Fruit fly (Drosophila melanogaster) whole organism, embryonic: ENCODE measurements around the gene Zpr1.
A peak's percentile ranks its signal among the peaks of the same experiment; 100 is the strongest.

Experiments used
- Bgb ChIP-seq: fragments of 200-800 bp; sonication (Bioruptor generic); IDR thresholded peaks from 2 replicates; pipeline ENCODE4 v1.3.6; 2022; ENCODE audit warnings: missing biosample characterization, missing genetic modification characterization; ENCODE audit not compliant: partially characterized antibody
- CG10543 ChIP-seq: fragments of 200-800 bp; sonication (Bioruptor generic); optimal IDR thresholded peaks from 3 replicates; lab custom pipeline; 2017; ENCODE audit warnings: missing biosample characterization, mild to moderate bottlenecking, missing genetic modification characterization, moderate library complexity
- CG11560 ChIP-seq: fragments of 200-800 bp; sonication (Bioruptor generic); IDR thresholded peaks from 3 replicates; pipeline ENCODE4 v1.3.6; 2022; ENCODE audit warnings: missing biosample characterization, missing genetic modification characterization
- CG11696 ChIP-seq: fragments of 200-800 bp; sonication (Bioruptor generic); IDR thresholded peaks from 2 replicates; pipeline ENCODE4 v1.3.6; 2022; ENCODE audit warnings: missing biosample characterization, missing genetic modification characterization
- CG12155 ChIP-seq: fragments of 200-800 bp; sonication (Bioruptor generic); optimal IDR thresholded peaks from 3 replicates; lab custom pipeline; 2016; ENCODE audit warnings: missing biosample characterization, missing genetic modification characterization
- CG13894 ChIP-seq: fragments of 200-800 bp; sonication (Bioruptor generic); optimal IDR thresholded peaks from 3 replicates; lab custom pipeline; 2018; ENCODE audit warnings: missing biosample characterization, mild to moderate bottlenecking, missing genetic modification characterization, moderate library complexity
- CG15269 ChIP-seq: fragments of 200-800 bp; sonication (Bioruptor generic); optimal IDR thresholded peaks from 2 replicates; lab custom pipeline; 2018; ENCODE audit warnings: missing biosample characterization, mild to moderate bottlenecking, missing genetic modification characterization, moderate library complexity
- CG15514 ChIP-seq: fragments of 200-800 bp; sonication (Bioruptor generic); optimal IDR thresholded peaks from 3 replicates; lab custom pipeline; 2017; ENCODE audit warnings: missing biosample characterization, missing genetic modification characterization, mild to moderate bottlenecking, moderate library complexity, missing genetic modification reagents
- CG16863 ChIP-seq: fragments of 200-800 bp; sonication (Bioruptor generic); optimal IDR thresholded peaks from 3 replicates; lab custom pipeline; 2016; ENCODE audit warnings: missing biosample characterization, missing genetic modification characterization
- CG17802 ChIP-seq: fragments of 200-800 bp; sonication (Bioruptor generic); optimal IDR thresholded peaks from 2 replicates; lab custom pipeline; 2018; ENCODE audit warnings: missing biosample characterization, mild to moderate bottlenecking, missing genetic modification characterization, moderate library complexity
- CG2116 ChIP-seq: fragments of 200-800 bp; sonication (Bioruptor generic); optimal IDR thresholded peaks from 3 replicates; lab custom pipeline; 2018; ENCODE audit warnings: missing biosample characterization, mild to moderate bottlenecking, missing genetic modification characterization
- CG2129 ChIP-seq: fragments of 200-800 bp; sonication (Bioruptor generic); IDR thresholded peaks from 2 replicates; pipeline ENCODE4 v1.3.6; 2022; ENCODE audit warnings: missing biosample characterization, missing genetic modification characterization; ENCODE audit not compliant: partially characterized antibody
- CG3065 ChIP-seq: fragments of 200-800 bp; sonication (Bioruptor generic); optimal IDR thresholded peaks from 2 replicates; lab custom pipeline; 2016; ENCODE audit warnings: missing biosample characterization, missing genetic modification characterization
- CG32532 ChIP-seq: fragments of 200-800 bp; sonication (Bioruptor generic); IDR thresholded peaks from 2 replicates; pipeline ENCODE4 v1.3.6; 2022; ENCODE audit warnings: missing biosample characterization, missing genetic modification characterization
- CG3847 ChIP-seq: fragments of 200-800 bp; sonication (Bioruptor generic); IDR thresholded peaks from 2 replicates; pipeline ENCODE4 v1.3.6; 2022; ENCODE audit warnings: missing biosample characterization, missing genetic modification characterization
- CG4282 ChIP-seq: fragments of 200-800 bp; sonication (Bioruptor generic); optimal IDR thresholded peaks from 2 replicates; lab custom pipeline; 2016; ENCODE audit warnings: missing biosample characterization, missing genetic modification characterization
- CG4328 ChIP-seq: fragments of 200-800 bp; sonication (Bioruptor generic); optimal IDR thresholded peaks from 3 replicates; lab custom pipeline; 2017; ENCODE audit warnings: missing biosample characterization, missing genetic modification reagents, missing genetic modification characterization
- CG4424 ChIP-seq: fragments of 200-800 bp; sonication (Bioruptor generic); optimal IDR thresholded peaks from 3 replicates; lab custom pipeline; 2016; ENCODE audit warnings: missing biosample characterization, missing genetic modification characterization
- CG6765 ChIP-seq: fragments of 200-800 bp; sonication (Bioruptor generic); optimal IDR thresholded peaks from 3 replicates; lab custom pipeline; 2017; ENCODE audit warnings: missing biosample characterization, mild to moderate bottlenecking, missing genetic modification characterization
- CG6854 ChIP-seq: fragments of 200-800 bp; sonication (Bioruptor generic); optimal IDR thresholded peaks from 3 replicates; lab custom pipeline; 2017; ENCODE audit warnings: missing biosample characterization, mild to moderate bottlenecking, missing genetic modification characterization
- CG9932 ChIP-seq: fragments of 200-800 bp; sonication (Bioruptor generic); IDR thresholded peaks from 2 replicates; pipeline ENCODE4 v1.3.6; 2022; ENCODE audit warnings: missing biosample characterization, missing genetic modification characterization
- Dp ChIP-seq: fragments of 200-800 bp; sonication (Bioruptor generic); optimal IDR thresholded peaks from 2 replicates; lab custom pipeline; 2018; ENCODE audit warnings: missing biosample characterization, mild to moderate bottlenecking, missing genetic modification characterization, moderate library complexity
- Dref ChIP-seq: fragments of 200-800 bp; sonication (Bioruptor generic); IDR thresholded peaks from 2 replicates; pipeline ENCODE4 v1.3.6; 2022; ENCODE audit warnings: missing biosample characterization, missing genetic modification characterization
- E2f2 ChIP-seq: fragments of 200-800 bp; sonication (Bioruptor generic); IDR thresholded peaks from 2 replicates; pipeline ENCODE4 v1.3.6; 2022; ENCODE audit warnings: missing biosample characterization, missing genetic modification characterization
- Eip74EF ChIP-seq, 2 experiments: fragments of 200-800 bp in 1 of 2; fragments of >200 bp in 1 of 2; sonication (Bioruptor generic) in 1 of 2; optimal IDR thresholded peaks; 2 replicates each; lab custom pipeline; 2017 to 2019; ENCODE audit warnings: missing biosample characterization in 2 of 2, missing genetic modification characterization in 2 of 2, mild to moderate bottlenecking in 1 of 2, moderate library complexity in 1 of 2
- Fer1 ChIP-seq: fragments of 200-800 bp; sonication (Bioruptor generic); optimal IDR thresholded peaks from 2 replicates; lab custom pipeline; 2017; ENCODE audit warnings: missing biosample characterization, mild to moderate bottlenecking, missing genetic modification characterization
- Max ChIP-seq: fragments of 200-800 bp; sonication (Bioruptor generic); optimal IDR thresholded peaks from 2 replicates; lab custom pipeline; 2016; ENCODE audit warnings: missing biosample characterization, mild to moderate bottlenecking, missing genetic modification characterization
- Oaz ChIP-seq: fragments of 200-800 bp; sonication (Bioruptor generic); IDR thresholded peaks from 2 replicates; pipeline ENCODE4 v1.3.6; 2022; ENCODE audit warnings: missing biosample characterization, missing genetic modification characterization
- Scr ChIP-seq: fragments of 200-800 bp; sonication (Bioruptor generic); IDR thresholded peaks from 2 replicates; pipeline ENCODE4 v1.3.6; 2022; ENCODE audit warnings: missing biosample characterization, missing genetic modification characterization; ENCODE audit not compliant: partially characterized antibody
- Sry-δ ChIP-seq: fragments of 200-800 bp; sonication (Bioruptor generic); optimal IDR thresholded peaks from 2 replicates; lab custom pipeline; 2016; ENCODE audit warnings: missing biosample characterization, missing genetic modification characterization
- az2 ChIP-seq: fragments of 200-800 bp; sonication (Bioruptor generic); optimal IDR thresholded peaks from 3 replicates; lab custom pipeline; 2016; ENCODE audit warnings: missing biosample characterization, missing genetic modification characterization
- bbx ChIP-seq: fragments of 200-800 bp; sonication (Bioruptor generic); IDR thresholded peaks from 2 replicates; pipeline ENCODE4 v1.3.6; 2022; ENCODE audit warnings: missing biosample characterization, missing genetic modification characterization; ENCODE audit not compliant: partially characterized antibody
- bigmax ChIP-seq: fragments of 200-800 bp; sonication (Bioruptor generic); optimal IDR thresholded peaks from 2 replicates; lab custom pipeline; 2018; ENCODE audit warnings: missing biosample characterization, mild to moderate bottlenecking, missing genetic modification characterization
- caup ChIP-seq: fragments of 200-800 bp; sonication (Bioruptor generic); optimal IDR thresholded peaks from 3 replicates; lab custom pipeline; 2017; ENCODE audit warnings: missing biosample characterization, mild to moderate bottlenecking, missing genetic modification characterization, moderate library complexity; ENCODE audit not compliant: severe bottlenecking
- cg ChIP-seq: fragments of 200-800 bp; sonication (Bioruptor generic); optimal IDR thresholded peaks from 3 replicates; lab custom pipeline; 2019; ENCODE audit warnings: missing biosample characterization, mild to moderate bottlenecking, missing genetic modification characterization, moderate library complexity
- danr ChIP-seq: fragments of 200-800 bp; sonication (Bioruptor generic); IDR thresholded peaks from 2 replicates; pipeline ENCODE4 v1.3.6; 2022; ENCODE audit warnings: missing biosample characterization, missing genetic modification characterization
- dysf ChIP-seq: fragments of 200-800 bp; sonication (Bioruptor generic); IDR thresholded peaks from 3 replicates; pipeline ENCODE4 v1.3.6; 2022; ENCODE audit warnings: missing biosample characterization, missing genetic modification characterization
- gro ChIP-seq: fragments of 200-800 bp; sonication (Bioruptor generic); optimal IDR thresholded peaks from 2 replicates; lab custom pipeline; 2016; ENCODE audit warnings: missing biosample characterization, missing genetic modification characterization
- her ChIP-seq: fragments of 200-800 bp; sonication (Bioruptor generic); optimal IDR thresholded peaks from 2 replicates; lab custom pipeline; 2016; ENCODE audit warnings: missing biosample characterization, missing genetic modification characterization
- insv ChIP-seq, 2 experiments: fragments of 200-800 bp; sonication (Bioruptor generic); optimal IDR thresholded peaks; 3 replicates each; lab custom pipeline; 2016 to 2018; ENCODE audit warnings: missing biosample characterization in 2 of 2, missing genetic modification characterization in 2 of 2
- knrl ChIP-seq: fragments of 200-800 bp; sonication (Bioruptor generic); IDR thresholded peaks from 3 replicates; pipeline ENCODE4 v1.3.6; 2022; ENCODE audit warnings: missing biosample characterization, missing genetic modification characterization; ENCODE audit not compliant: partially characterized antibody
- nau ChIP-seq: fragments of 200-800 bp; sonication (Bioruptor generic); optimal IDR thresholded peaks from 3 replicates; lab custom pipeline; 2017; ENCODE audit warnings: missing biosample characterization, mild to moderate bottlenecking, missing genetic modification characterization, missing genetic modification reagents
- odd ChIP-seq: fragments of 200-800 bp; sonication (Bioruptor generic); optimal IDR thresholded peaks from 2 replicates; lab custom pipeline; 2017; ENCODE audit warnings: missing biosample characterization, mild to moderate bottlenecking, missing genetic modification characterization
- run ChIP-seq: fragments of 200-800 bp; sonication (Bioruptor generic); optimal IDR thresholded peaks from 3 replicates; lab custom pipeline; 2018; ENCODE audit warnings: missing biosample characterization, mild to moderate bottlenecking, missing genetic modification characterization
- sc ChIP-seq, 3 experiments: fragments of >200 bp in 2 of 3; fragments of 200-800 bp in 1 of 3; sonication (Bioruptor generic) in 1 of 3; optimal IDR thresholded peaks; 2 replicates in 2 of 3; 3 replicates in 1 of 3; lab custom pipeline; 2017; ENCODE audit warnings: mild to moderate bottlenecking in 1 of 3, missing biosample characterization in 1 of 3, missing genetic modification characterization in 1 of 3, missing genetic modification reagents in 1 of 3
- scrt ChIP-seq: fragments of 200-800 bp; sonication (Bioruptor generic); optimal IDR thresholded peaks from 2 replicates; lab custom pipeline; 2018; ENCODE audit warnings: missing biosample characterization, mild to moderate bottlenecking, missing genetic modification characterization, moderate library complexity
- tap ChIP-seq: fragments of 200-800 bp; optimal IDR thresholded peaks from 3 replicates; lab custom pipeline; 2019; ENCODE audit warnings: missing biosample characterization, mild to moderate bottlenecking, missing genetic modification characterization, moderate library complexity
- vvl ChIP-seq: fragments of 200-800 bp; sonication (Bioruptor generic); IDR thresholded peaks from 2 replicates; pipeline ENCODE4 v1.3.6; 2022; ENCODE audit warnings: missing biosample characterization, missing genetic modification characterization

The Zpr1 gene

dm6 chrX:9156388-9156823 lies 5.5 kb downstream of the Zpr1 start, which contains the start of gene His3.3B (continued):
- TF ChIP-seq CG3847 (GFP tag; lab: Robert Waterston, UW) (0 out of 2 replicates have a peak, but pooled peaks have one; percentile 14), her (GFP tag; lab: Kevin White, UChicago) (no peak), Dp (GFP tag; lab: Kevin White, UChicago) (peak; percentile 81), danr (GFP tag; lab: Robert Waterston, UW) (no peak), CG6854 (GFP tag; lab: Kevin White, UChicago) (peak; percentile 60), CG16863 (peak; percentile 4), CG15269 (peak; percentile 31), nau (GFP tag; lab: Kevin White, UChicago) (peak; percentile 1), CG9932 (GFP tag; lab: Robert Waterston, UW) (no peak), CG2116 (peak; percentile 73), Fer1 (GFP tag; lab: Kevin White, UChicago) (peak; percentile 70), CG4282 (peak; percentile 33), Max (GFP tag; lab: Kevin White, UChicago) (peak; percentile 7), CG32532 (GFP tag; lab: Robert Waterston, UW) (no peak; the same call in 1 of the 2 replicates), knrl (GFP tag; lab: Robert Waterston, UW) (peak; percentile 13; the same call in 1 of the 3 replicates), CG4424 (peak; percentile 5), Sry-δ (GFP tag; lab: Kevin White, UChicago) (peak; percentile 90), cg (GFP tag; lab: Kevin White, UChicago) (peak; percentile 66), caup (GFP tag; lab: Kevin White, UChicago) (peak; percentile 0), tap (tag; lab: Kevin White, UChicago) (peak; percentile 2), CG11560 (tag; lab: Robert Waterston, UW) (peak; percentile 99), CG17802 (tag; lab: Kevin White, UChicago) (no peak), insv (GFP tag; optimal IDR thresholded peaks at IDR 0.05; lab: Kevin White, UChicago) (peak in 1 of 2 experiments; percentile 34), CG4328 (GFP tag; lab: Kevin White, UChicago) (no peak), bbx (GFP tag; lab: Robert Waterston, UW) (peak; percentile 21; the same call in 1 of the 2 replicates), CG10543 (GFP tag; lab: Kevin White, UChicago) (peak; percentile 18), dysf (GFP tag; lab: Robert Waterston, UW) (no peak), CG12155 (GFP tag; lab: Kevin White, UChicago) (peak; percentile 34), scrt (GFP tag; lab: Kevin White, UChicago) (peak; percentile 21), sc (optimal IDR thresholded peaks at IDR 0.05; lab: Kevin White, UChicago) (no peak), sc (GFP tag; optimal IDR thresholded peaks at IDR 0.05; lab: Kevin White, UChicago) (no peak), Dref (GFP tag; lab: Robert Waterston, UW) (peak; percentile 91), CG11696 (no peak), CG13894 (tag; lab: Kevin White, UChicago) (peak; percentile 38), run (tag; lab: Kevin White, UChicago) (peak; percentile 28), az2 (no peak), Oaz (GFP tag; lab: Robert Waterston, UW) (no peak), CG3065 (peak; percentile 82), gro (GFP tag; lab: Kevin White, UChicago) (peak; percentile 25), vvl (GFP tag; lab: Robert Waterston, UW) (peak; percentile 27; the same call in 1 of the 2 replicates), Bgb (GFP tag; lab: Robert Waterston, UW) (peak; percentile 48; the same call in 1 of the 2 replicates), bigmax (peak; percentile 10), Eip74EF (GFP tag; optimal IDR thresholded peaks at IDR 0.05; lab: Kevin White, UChicago) (peak in 1 of 2 experiments; percentile 37), CG15514 (GFP tag; lab: Kevin White, UChicago) (peak; percentile 64), CG2129 (GFP tag; lab: Robert Waterston, UW) (no peak), CG6765 (GFP tag; lab: Kevin White, UChicago) (peak; percentile 47), E2f2 (GFP tag; lab: Robert Waterston, UW) (peak; percentile 90), Scr (GFP tag; lab: Robert Waterston, UW) (peak; percentile 41), odd (GFP tag; lab: Kevin White, UChicago) (peak; percentile 22)
